Fruit fly (Drosophila melanogaster) whole organism, embryonic: ENCODE measurements around the gene jhamt.

Source experiments
- Adf1 ChIP-seq: fragments of 200-800 bp; sonication (Bioruptor generic); IDR thresholded peaks from 2 replicates; pipeline ENCODE4 v1.3.6; 2022; ENCODE audit warnings: missing biosample characterization, missing genetic modification characterization
- Aef1 ChIP-seq: fragments of 200-800 bp; sonication (Bioruptor generic); IDR thresholded peaks from 3 replicates; pipeline ENCODE4 v1.3.6; 2022; ENCODE audit warnings: missing biosample characterization, missing genetic modification characterization
- Atf3 ChIP-seq: fragments of 200-800 bp; sonication (Bioruptor generic); optimal IDR thresholded peaks from 3 replicates; lab custom pipeline; 2016; ENCODE audit warnings: missing biosample characterization, missing genetic modification characterization
- Bgb ChIP-seq: fragments of 200-800 bp; sonication (Bioruptor generic); IDR thresholded peaks from 2 replicates; pipeline ENCODE4 v1.3.6; 2022; ENCODE audit warnings: missing biosample characterization, missing genetic modification characterization; ENCODE audit not compliant: partially characterized antibody
- CG10147 ChIP-seq: fragments of 200-800 bp; sonication (Bioruptor generic); optimal IDR thresholded peaks from 2 replicates; lab custom pipeline; 2019; ENCODE audit warnings: missing biosample characterization, mild to moderate bottlenecking, missing genetic modification characterization, moderate library complexity
- CG10462 ChIP-seq: fragments of 200-800 bp; sonication (Bioruptor generic); optimal IDR thresholded peaks from 2 replicates; lab custom pipeline; 2016; ENCODE audit warnings: missing biosample characterization, missing genetic modification characterization
- CG10959 ChIP-seq: fragments of 200-800 bp; sonication (Bioruptor generic); IDR thresholded peaks from 2 replicates; pipeline ENCODE4 v1.3.6; 2022; ENCODE audit warnings: missing biosample characterization, missing genetic modification characterization
- CG12219 ChIP-seq: fragments of 200-800 bp; sonication (Bioruptor generic); optimal IDR thresholded peaks from 3 replicates; lab custom pipeline; 2018; ENCODE audit warnings: missing biosample characterization, mild to moderate bottlenecking, missing genetic modification characterization
- CG12236 ChIP-seq: fragments of 200-800 bp; sonication (Bioruptor generic); optimal IDR thresholded peaks from 2 replicates; lab custom pipeline; 2016; ENCODE audit warnings: missing biosample characterization, missing genetic modification characterization
- CG1233 ChIP-seq: fragments of 200-800 bp; sonication (Bioruptor generic); optimal IDR thresholded peaks from 4 replicates; lab custom pipeline; 2018; ENCODE audit warnings: missing biosample characterization, mild to moderate bottlenecking, missing genetic modification characterization
- CG14860 ChIP-seq: fragments of 200-800 bp; sonication (Bioruptor generic); IDR thresholded peaks from 3 replicates; pipeline ENCODE4 v1.3.6; 2022; ENCODE audit warnings: missing biosample characterization, missing genetic modification characterization; ENCODE audit not compliant: partially characterized antibody
- CG16815 ChIP-seq: fragments of 200-800 bp; sonication (Bioruptor generic); optimal IDR thresholded peaks from 3 replicates; lab custom pipeline; 2017; ENCODE audit warnings: missing biosample characterization, mild to moderate bottlenecking, missing genetic modification characterization
- CG18764 ChIP-seq: fragments of 200-800 bp; sonication (Bioruptor generic); optimal IDR thresholded peaks from 3 replicates; lab custom pipeline; 2016; ENCODE audit warnings: missing biosample characterization, missing genetic modification characterization
- CG32772 ChIP-seq: fragments of 200-800 bp; sonication (Bioruptor generic); IDR thresholded peaks from 2 replicates; pipeline ENCODE4 v1.3.6; 2022; ENCODE audit warnings: missing biosample characterization, missing genetic modification characterization
- CG4282 ChIP-seq: fragments of 200-800 bp; sonication (Bioruptor generic); optimal IDR thresholded peaks from 2 replicates; lab custom pipeline; 2016; ENCODE audit warnings: missing biosample characterization, missing genetic modification characterization
- CG6765 ChIP-seq: fragments of 200-800 bp; sonication (Bioruptor generic); optimal IDR thresholded peaks from 3 replicates; lab custom pipeline; 2017; ENCODE audit warnings: missing biosample characterization, mild to moderate bottlenecking, missing genetic modification characterization
- CG7271 ChIP-seq: fragments of 200-800 bp; sonication (Bioruptor generic); optimal IDR thresholded peaks from 2 replicates; lab custom pipeline; 2018; ENCODE audit warnings: missing biosample characterization, mild to moderate bottlenecking, missing genetic modification characterization, moderate library complexity
- CG7745 ChIP-seq: fragments of 200-800 bp; sonication (Bioruptor generic); optimal IDR thresholded peaks from 2 replicates; lab custom pipeline; 2018; ENCODE audit warnings: missing biosample characterization, mild to moderate bottlenecking, missing genetic modification characterization, moderate library complexity
- CG8089 ChIP-seq: fragments of 200-800 bp; sonication (Bioruptor generic); optimal IDR thresholded peaks from 3 replicates; lab custom pipeline; 2016; ENCODE audit warnings: missing biosample characterization, missing genetic modification characterization
- Camta ChIP-seq: fragments of 200-800 bp; sonication (Bioruptor generic); optimal IDR thresholded peaks from 2 replicates; lab custom pipeline; 2016; ENCODE audit warnings: missing biosample characterization, missing genetic modification characterization
- CrebB ChIP-seq: fragments of 200-800 bp; sonication (Bioruptor generic); optimal IDR thresholded peaks from 3 replicates; lab custom pipeline; 2018; ENCODE audit warnings: missing biosample characterization, mild to moderate bottlenecking, missing genetic modification characterization
- Hsf ChIP-seq: fragments of 200-800 bp; sonication (Bioruptor generic); optimal IDR thresholded peaks from 3 replicates; lab custom pipeline; 2016; ENCODE audit warnings: missing biosample characterization, missing genetic modification characterization
- NC2α ChIP-seq: fragments of 200-800 bp; sonication (Bioruptor generic); optimal IDR thresholded peaks from 2 replicates; lab custom pipeline; 2016; ENCODE audit warnings: missing biosample characterization, missing genetic modification characterization
- Pdp1 ChIP-seq, 2 experiments: fragments of 200-800 bp; sonication (Bioruptor generic); optimal IDR thresholded peaks; 3 replicates each; lab custom pipeline; 2016; ENCODE audit warnings: missing biosample characterization in 2 of 2, missing genetic modification characterization in 2 of 2, mild to moderate bottlenecking in 1 of 2, moderate library complexity in 1 of 2
- Ptx1 ChIP-seq: fragments of 200-800 bp; sonication (Bioruptor generic); IDR thresholded peaks from 2 replicates; pipeline ENCODE4 v1.3.6; 2022; ENCODE audit warnings: missing biosample characterization, missing genetic modification characterization
- Vsx1 ChIP-seq: fragments of 200-800 bp; sonication (Bioruptor generic); optimal IDR thresholded peaks from 2 replicates; lab custom pipeline; 2017; ENCODE audit warnings: missing biosample characterization, mild to moderate bottlenecking, missing genetic modification characterization, missing genetic modification reagents
- Xbp1 ChIP-seq: fragments of 200-800 bp; sonication (Bioruptor generic); optimal IDR thresholded peaks from 3 replicates; lab custom pipeline; 2016; ENCODE audit warnings: missing biosample characterization, mild to moderate bottlenecking, missing genetic modification characterization
- al ChIP-seq: fragments of 200-800 bp; sonication (Bioruptor generic); IDR thresholded peaks from 2 replicates; pipeline ENCODE4 v1.3.6; 2022; ENCODE audit warnings: missing biosample characterization, missing genetic modification characterization
- ash1 ChIP-seq: fragments of 200-800 bp; sonication (Bioruptor generic); optimal IDR thresholded peaks from 2 replicates; lab custom pipeline; 2018; ENCODE audit warnings: missing biosample characterization, mild to moderate bottlenecking, missing genetic modification characterization
- bbx ChIP-seq: fragments of 200-800 bp; sonication (Bioruptor generic); IDR thresholded peaks from 2 replicates; pipeline ENCODE4 v1.3.6; 2022; ENCODE audit warnings: missing biosample characterization, missing genetic modification characterization; ENCODE audit not compliant: partially characterized antibody
- caup ChIP-seq: fragments of 200-800 bp; sonication (Bioruptor generic); optimal IDR thresholded peaks from 3 replicates; lab custom pipeline; 2017; ENCODE audit warnings: missing biosample characterization, mild to moderate bottlenecking, missing genetic modification characterization, moderate library complexity; ENCODE audit not compliant: severe bottlenecking
- cg ChIP-seq: fragments of 200-800 bp; sonication (Bioruptor generic); optimal IDR thresholded peaks from 3 replicates; lab custom pipeline; 2019; ENCODE audit warnings: missing biosample characterization, mild to moderate bottlenecking, missing genetic modification characterization, moderate library complexity
- chinmo ChIP-seq: fragments of 200-800 bp; sonication (Bioruptor generic); IDR thresholded peaks from 4 replicates; pipeline ENCODE4 v1.3.6; 2022; ENCODE audit warnings: missing biosample characterization, missing genetic modification characterization; ENCODE audit not compliant: partially characterized antibody
- fd96Cb ChIP-seq: fragments of 200-800 bp; sonication (Bioruptor generic); optimal IDR thresholded peaks from 2 replicates; lab custom pipeline; 2018; ENCODE audit warnings: missing biosample characterization, mild to moderate bottlenecking, missing genetic modification characterization, moderate library complexity
- ftz-f1 ChIP-seq: fragments of 200-800 bp; sonication (Bioruptor generic); optimal IDR thresholded peaks from 2 replicates; lab custom pipeline; 2016; ENCODE audit warnings: missing biosample characterization, missing genetic modification characterization
- kah ChIP-seq: fragments of 200-800 bp; sonication (Bioruptor generic); optimal IDR thresholded peaks from 2 replicates; lab custom pipeline; 2018; ENCODE audit warnings: missing biosample characterization, mild to moderate bottlenecking, missing genetic modification characterization
- lab ChIP-seq: fragments of 200-800 bp; sonication (Bioruptor generic); optimal IDR thresholded peaks from 3 replicates; lab custom pipeline; 2017; ENCODE audit warnings: missing biosample characterization, missing genetic modification characterization, mild to moderate bottlenecking, moderate library complexity, missing genetic modification reagents
- pros ChIP-seq: fragments of 200-800 bp; sonication (Bioruptor generic); optimal IDR thresholded peaks from 3 replicates; lab custom pipeline; 2019; ENCODE audit warnings: missing biosample characterization, mild to moderate bottlenecking, missing genetic modification characterization, moderate library complexity
- rib ChIP-seq: fragments of 200-800 bp; sonication (Bioruptor generic); IDR thresholded peaks from 2 replicates; pipeline ENCODE4 v1.3.6; 2022; ENCODE audit warnings: missing biosample characterization, missing genetic modification characterization
- sc ChIP-seq, 3 experiments: fragments of >200 bp in 2 of 3; fragments of 200-800 bp in 1 of 3; sonication (Bioruptor generic) in 1 of 3; optimal IDR thresholded peaks; 2 replicates in 2 of 3; 3 replicates in 1 of 3; lab custom pipeline; 2017; ENCODE audit warnings: mild to moderate bottlenecking in 1 of 3, missing biosample characterization in 1 of 3, missing genetic modification characterization in 1 of 3, missing genetic modification reagents in 1 of 3
- sens ChIP-seq: fragments of 200-800 bp; sonication (Bioruptor generic); peaks from one replicate; lab custom pipeline; 2016; ENCODE audit warnings: missing biosample characterization, missing genetic modification characterization
- sens-2 ChIP-seq: fragments of 200-800 bp; sonication (Bioruptor generic); IDR thresholded peaks from 2 replicates; pipeline ENCODE4 v1.3.6; 2022; ENCODE audit warnings: missing biosample characterization, missing genetic modification characterization
- sima ChIP-seq: fragments of 200-800 bp; sonication (Bioruptor generic); optimal IDR thresholded peaks from 2 replicates; lab custom pipeline; 2016; ENCODE audit warnings: missing biosample characterization, missing genetic modification characterization
- sob ChIP-seq: fragments of 200-800 bp; sonication (Bioruptor generic); IDR thresholded peaks from 2 replicates; pipeline ENCODE4 v1.3.6; 2022; ENCODE audit warnings: missing biosample characterization, missing genetic modification characterization
- sr ChIP-seq: fragments of 200-800 bp; sonication (Bioruptor generic); IDR thresholded peaks from 3 replicates; pipeline ENCODE4 v1.3.6; 2022; ENCODE audit warnings: missing biosample characterization, missing genetic modification characterization
- sug ChIP-seq: fragments of 200-800 bp; optimal IDR thresholded peaks from 2 replicates; lab custom pipeline; 2019; ENCODE audit warnings: missing biosample characterization, mild to moderate bottlenecking, missing genetic modification characterization, moderate library complexity
- tgo ChIP-seq: fragments of 200-800 bp; sonication (Bioruptor generic); IDR thresholded peaks from 3 replicates; pipeline ENCODE4 v1.3.6; 2022; ENCODE audit warnings: missing biosample characterization, missing genetic modification characterization
- unc-4 ChIP-seq: fragments of 200-800 bp; sonication (Bioruptor generic); IDR thresholded peaks from 2 replicates; pipeline ENCODE4 v1.3.6; 2022; ENCODE audit warnings: missing biosample characterization, missing genetic modification characterization; ENCODE audit not compliant: partially characterized antibody
- wor ChIP-seq: fragments of 200-800 bp; sonication (Bioruptor generic); IDR thresholded peaks from 2 replicates; pipeline ENCODE4 v1.3.6; 2022; ENCODE audit warnings: missing biosample characterization, missing genetic modification characterization

The jhamt gene

DNA sequence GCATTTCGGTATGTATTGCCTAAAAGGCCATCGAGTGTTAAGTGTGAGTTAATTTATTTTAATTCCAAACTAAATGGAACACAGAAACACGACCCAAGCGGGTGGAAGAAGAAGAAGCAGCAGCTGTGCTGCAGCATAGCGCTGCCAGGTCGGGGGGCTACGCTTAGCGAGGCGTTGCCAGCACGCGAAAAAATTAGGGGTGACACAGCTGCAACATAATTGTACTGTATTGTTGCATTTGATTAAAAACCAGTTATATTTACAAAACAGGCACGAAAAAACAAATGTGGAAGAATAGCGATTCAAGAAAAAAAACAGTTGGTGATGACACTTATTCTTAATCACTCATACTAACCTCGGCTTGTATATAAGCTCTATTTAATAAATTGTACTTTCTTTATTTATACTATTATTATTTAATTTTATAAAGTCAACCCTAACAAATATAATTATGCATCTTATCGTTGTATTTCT lies 15.5 kb upstream of the jhamt start (continued):
- TF ChIP-seq sc (optimal IDR thresholded peaks at IDR 0.05; lab: Kevin White, UChicago) (no peak), sc (GFP tag; optimal IDR thresholded peaks at IDR 0.05; lab: Kevin White, UChicago) (no peak), Adf1 (GFP tag; lab: Robert Waterston, UW) (peak; percentile 35; the same call in 1 of the 2 replicates), al (GFP tag; lab: Robert Waterston, UW) (peak; percentile 64; the same call in 1 of the 2 replicates), CG18764 (GFP tag; lab: Kevin White, UChicago) (peak; percentile 1), sima (no peak), CG10462 (no peak), sob (GFP tag; lab: Robert Waterston, UW) (peak; percentile 80), fd96Cb (tag; lab: Kevin White, UChicago) (peak; percentile 45), sens-2 (GFP tag; lab: Robert Waterston, UW) (no peak), ash1 (GFP tag; lab: Kevin White, UChicago) (no peak), CrebB (tag; lab: Kevin White, UChicago) (peak; percentile 3), Xbp1 (GFP tag; lab: Kevin White, UChicago) (peak; percentile 80), tgo (GFP tag; lab: Robert Waterston, UW) (peak; percentile 70), NC2α (GFP tag; lab: Kevin White, UChicago) (peak; percentile 9), Vsx1 (no peak), CG10147 (GFP tag; lab: Kevin White, UChicago) (no peak), ftz-f1 (GFP tag; lab: Kevin White, UChicago) (no peak), caup (peak; percentile 68), kah (GFP tag; lab: Kevin White, UChicago) (peak; percentile 39), wor (GFP tag; lab: Robert Waterston, UW) (peak; percentile 66; the same call in 1 of the 2 replicates), CG32772 (peak; percentile 68), Aef1 (peak; percentile 80), chinmo (GFP tag; lab: Robert Waterston, UW) (peak; percentile 82; the same call in 1 of the 4 replicates), CG8089 (GFP tag; lab: Kevin White, UChicago) (peak; percentile 19), CG6765 (GFP tag; lab: Kevin White, UChicago) (peak; percentile 3), rib (GFP tag; lab: Robert Waterston, UW) (peak; percentile 41; the same call in 1 of the 2 replicates), bbx (peak; percentile 72), Pdp1 (GFP tag; optimal IDR thresholded peaks at IDR 0.05; lab: Kevin White, UChicago) (peak; percentile 14 to 61), CG7745 (tag; lab: Kevin White, UChicago) (no peak), CG4282 (GFP tag; lab: Kevin White, UChicago) (peak; percentile 67), cg (GFP tag; lab: Kevin White, UChicago) (no peak), CG10959 (GFP tag; lab: Robert Waterston, UW) (no peak; the same call in 1 of the 2 replicates), CG12219 (GFP tag; lab: Kevin White, UChicago) (no peak), Ptx1 (GFP tag; lab: Robert Waterston, UW) (peak; percentile 86), pros (GFP tag; lab: Kevin White, UChicago) (no peak), sens (GFP tag; lab: Kevin White, UChicago) (peak; percentile 53), CG14860 (GFP tag; lab: Robert Waterston, UW) (no peak), Atf3 (GFP tag; lab: Kevin White, UChicago) (peak; percentile 7), CG12236 (peak; percentile 14), CG1233 (GFP tag; lab: Kevin White, UChicago) (peak; percentile 21), Bgb (GFP tag; lab: Robert Waterston, UW) (peak; percentile 73), CG7271 (tag; lab: Kevin White, UChicago) (no peak), Hsf (GFP tag; lab: Kevin White, UChicago) (peak; percentile 54), sug (tag; lab: Kevin White, UChicago) (no peak), unc-4 (GFP tag; lab: Robert Waterston, UW) (peak; percentile 58; the same call in 1 of the 2 replicates), CG16815 (GFP tag; lab: Kevin White, UChicago) (peak; percentile 54), sr (GFP tag; lab: Robert Waterston, UW) (no peak), lab (no peak), Camta (GFP tag; lab: Kevin White, UChicago) (peak; percentile 8)
